Worm (Caenorhabditis elegans) whole organism, L4 larva: Measurements from ENCODE around the gene C14H10.2.
A peak's percentile ranks its signal among the peaks of the same experiment; 100 is the strongest.

Source experiments
- R02D3.7 ChIP-seq: fragments of 150-350 bp; sonication (generic microtip); optimal IDR thresholded peaks from 3 replicates; lab custom pipeline; 2014; ENCODE audit warnings: missing biosample characterization, missing genetic modification characterization
- Y5F2A.4 ChIP-seq: fragments of 200-800 bp; sonication (Bioruptor generic); optimal IDR thresholded peaks from 2 replicates; lab custom pipeline; 2018; ENCODE audit warnings: mild to moderate bottlenecking, missing genetic modification characterization, missing compliant biosample characterization
- Y75B8A.6 ChIP-seq: fragments of 200-800 bp; sonication (Bioruptor generic); IDR thresholded peaks from 2 replicates; pipeline ENCODE4 v1.3.6; 2022; ENCODE audit warnings: missing genetic modification reagents, missing genetic modification characterization, missing compliant biosample characterization
- aha-1 ChIP-seq: fragments of 150-350 bp; peaks from one replicate; lab custom pipeline; 2014; ENCODE audit warnings: missing biosample characterization, missing genetic modification characterization
- arid-1 ChIP-seq: fragments of 200-800 bp; sonication (Bioruptor generic); conservative IDR thresholded peaks from 2 replicates; pipeline ENCODE4 v1.3.6; 2022; ENCODE audit warnings: missing genetic modification reagents, missing genetic modification characterization, missing compliant biosample characterization
- attf-4 ChIP-seq: sonication (generic microtip); optimal IDR thresholded peaks from 3 replicates; lab custom pipeline; 2017; ENCODE audit warnings: missing biosample characterization, missing genetic modification characterization
- ceh-28 ChIP-seq: fragments of 150-350 bp; optimal IDR thresholded peaks from 2 replicates; lab custom pipeline; 2014; ENCODE audit warnings: missing biosample characterization, missing genetic modification reagents, missing genetic modification characterization
- ceh-62 ChIP-seq: sonication (generic microtip); optimal IDR thresholded peaks from 2 replicates; lab custom pipeline; 2017; ENCODE audit warnings: missing biosample characterization, missing genetic modification characterization
- ceh-82 ChIP-seq: sonication (generic microtip); optimal IDR thresholded peaks from 2 replicates; lab custom pipeline; 2017; ENCODE audit warnings: missing biosample characterization, missing genetic modification characterization
- daf-16 ChIP-seq, 3 experiments: sonication (generic microtip); optimal IDR thresholded peaks; 2 replicates each; lab custom pipeline; 2016 to 2017; ENCODE audit warnings: missing genetic modification characterization in 3 of 3, missing genetic modification reagents in 3 of 3, mild to moderate bottlenecking in 2 of 3, missing compliant biosample characterization in 2 of 3, missing biosample characterization in 1 of 3, moderate library complexity in 1 of 3
- dpl-1 ChIP-seq: fragments of 150-350 bp; optimal IDR thresholded peaks from 2 replicates; lab custom pipeline; 2014; ENCODE audit warnings: missing biosample characterization, missing genetic modification reagents, missing genetic modification characterization
- dve-1 ChIP-seq: sonication (generic microtip); optimal IDR thresholded peaks from 2 replicates; lab custom pipeline; 2017; ENCODE audit warnings: antibody characterized with exemption, mild to moderate bottlenecking, missing genetic modification characterization, missing compliant biosample characterization; ENCODE audit not compliant: insufficient read depth
- hlh-30 ChIP-seq: sonication (generic microtip); optimal IDR thresholded peaks from 2 replicates; lab custom pipeline; 2017; ENCODE audit warnings: antibody characterized with exemption, mild to moderate bottlenecking, missing genetic modification characterization, missing compliant biosample characterization; ENCODE audit not compliant: insufficient read depth
- hmg-1.1 ChIP-seq: fragments of 200-800 bp; sonication (Bioruptor generic); IDR thresholded peaks from 2 replicates; pipeline ENCODE4 v1.3.6; 2022; ENCODE audit warnings: missing genetic modification reagents, missing genetic modification characterization, missing compliant biosample characterization
- jun-1 ChIP-seq: fragments of 150-350 bp; optimal IDR thresholded peaks from 2 replicates; lab custom pipeline; 2014; ENCODE audit warnings: missing biosample characterization, missing genetic modification reagents, missing genetic modification characterization
- lin-38 ChIP-seq: fragments of 200-800 bp; sonication (Bioruptor generic); IDR thresholded peaks from 2 replicates; pipeline ENCODE4 v1.3.6; 2022; ENCODE audit warnings: missing genetic modification reagents, missing genetic modification characterization, missing compliant biosample characterization
- mdl-1 ChIP-seq, 2 experiments: fragments of 150-350 bp in 1 of 2; sonication (generic microtip) in 1 of 2; optimal IDR thresholded peaks; 2 replicates each; lab custom pipeline; 2014 to 2017; ENCODE audit warnings: missing biosample characterization in 2 of 2, missing genetic modification characterization in 2 of 2
- mxl-3 ChIP-seq: fragments of 200-800 bp; sonication (Bioruptor generic); optimal IDR thresholded peaks from 2 replicates; lab custom pipeline; 2018; ENCODE audit warnings: mild to moderate bottlenecking, missing genetic modification characterization, missing compliant biosample characterization
- nhr-10 ChIP-seq: fragments of 150-350 bp; optimal IDR thresholded peaks from 2 replicates; lab custom pipeline; 2014; ENCODE audit warnings: missing biosample characterization, missing genetic modification characterization
- nhr-102 ChIP-seq: sonication (generic microtip); optimal IDR thresholded peaks from 2 replicates; lab custom pipeline; 2016; ENCODE audit warnings: mild to moderate bottlenecking, missing genetic modification characterization, moderate library complexity, missing compliant biosample characterization
- nhr-11 ChIP-seq: fragments of 150-350 bp; optimal IDR thresholded peaks from 2 replicates; lab custom pipeline; 2014; ENCODE audit warnings: missing biosample characterization, missing genetic modification characterization
- nhr-111 ChIP-seq: fragments of 200-800 bp; sonication (Bioruptor generic); optimal IDR thresholded peaks from 2 replicates; lab custom pipeline; 2018; ENCODE audit warnings: mild to moderate bottlenecking, missing genetic modification characterization, missing compliant biosample characterization
- nhr-28 ChIP-seq: fragments of 150-350 bp; optimal IDR thresholded peaks from 2 replicates; lab custom pipeline; 2014; ENCODE audit warnings: missing biosample characterization, missing genetic modification characterization
- nhr-41 ChIP-seq: fragments of 200-800 bp; sonication (Bioruptor generic); IDR thresholded peaks from 2 replicates; pipeline ENCODE4 v1.3.6; 2022; ENCODE audit warnings: missing genetic modification reagents, missing genetic modification characterization, missing compliant biosample characterization
- nhr-76 ChIP-seq: fragments of 150-350 bp; optimal IDR thresholded peaks from 2 replicates; lab custom pipeline; 2014; ENCODE audit warnings: missing biosample characterization, missing genetic modification characterization
- pha-4 ChIP-seq, 2 experiments: fragments of 150-350 bp in 1 of 2; fragments of 200-800 bp in 1 of 2; sonication (Bioruptor generic) in 1 of 2; IDR thresholded peaks in 1 of 2; optimal IDR thresholded peaks in 1 of 2; 2 replicates each; pipeline versions ENCODE4 v1.3.6 to Lab custom; 2014 to 2022; ENCODE audit warnings: missing genetic modification characterization in 2 of 2, missing genetic modification reagents in 2 of 2, missing biosample characterization in 1 of 2, missing compliant biosample characterization in 1 of 2
- tag-97 ChIP-seq: fragments of 200-800 bp; sonication (Bioruptor generic); IDR thresholded peaks from 2 replicates; pipeline ENCODE4 v1.3.6; 2022; ENCODE audit warnings: missing genetic modification characterization, missing compliant biosample characterization
- tra-1 ChIP-seq: fragments of 200-800 bp; sonication (Bioruptor generic); IDR thresholded peaks from 2 replicates; pipeline ENCODE4 v1.3.6; 2022; ENCODE audit warnings: missing genetic modification reagents, missing genetic modification characterization, missing compliant biosample characterization
- unc-130 ChIP-seq: sonication (generic microtip); optimal IDR thresholded peaks from 2 replicates; lab custom pipeline; 2016; ENCODE audit warnings: missing genetic modification reagents, missing genetic modification characterization, missing compliant biosample characterization
- unc-62 ChIP-seq, 3 experiments: fragments of 150-350 bp in 1 of 3; sonication (generic microtip); optimal IDR thresholded peaks in 2 of 3; peaks in 1 of 3; 1 replicate in 1 of 3; 2 replicates in 2 of 3; lab custom pipeline; 2014 to 2017; ENCODE audit warnings: missing biosample characterization in 3 of 3, missing genetic modification characterization in 3 of 3, missing genetic modification reagents in 3 of 3, missing genotype in 1 of 3
- vab-7 ChIP-seq: fragments of 200-800 bp; sonication (Bioruptor generic); IDR thresholded peaks from 2 replicates; pipeline ENCODE4 v1.3.6; 2022; ENCODE audit warnings: missing genetic modification reagents, missing genetic modification characterization, missing compliant biosample characterization
- zfp-3 ChIP-seq: fragments of 200-800 bp; sonication (Bioruptor generic); conservative IDR thresholded peaks from 2 replicates; pipeline ENCODE4 v1.3.6; 2022; ENCODE audit warnings: missing genetic modification reagents, missing genetic modification characterization, missing compliant biosample characterization
- zip-2 ChIP-seq: fragments of 150-350 bp; optimal IDR thresholded peaks from 2 replicates; lab custom pipeline; 2014; ENCODE audit warnings: missing biosample characterization, missing genetic modification characterization
- ztf-7 ChIP-seq: fragments of 150-350 bp; optimal IDR thresholded peaks from 2 replicates; lab custom pipeline; 2014; ENCODE audit warnings: missing biosample characterization, missing genetic modification characterization

Gene C14H10.2

ce11 chrX:10215429-10215828 is 37.3 kb downstream of the C14H10.2 start, which contains the start of gene F44A6.4:
TSS of gene F44A6.4 (minus strand) at chrX:10215495.
- no peak for TF ChIP-seq ceh-28 (tag; lab: Kevin White, UChicago)
- TF ChIP-seq hlh-30: peak; percentile 58
- peak; percentile 26 for TF ChIP-seq mxl-3 (GFP tag; lab: Kevin White, UChicago)
- no peak for TF ChIP-seq ztf-7 (tag; lab: Kevin White, UChicago)
- peak; percentile 5 for TF ChIP-seq dve-1 (tag; lab: Kevin White, UChicago)
- TF ChIP-seq hmg-1.1 (GFP tag; lab: Robert Waterston, UW): 0 out of 2 replicates have a peak, but pooled peaks have one; percentile 21
- TF ChIP-seq mdl-1 (tag; optimal IDR thresholded peaks at IDR 0.05; lab: Kevin White, UChicago): peak in 1 of 2 experiments; percentile 49
- TF ChIP-seq nhr-28 (tag; lab: Kevin White, UChicago): peak; percentile 60

ce11 chrX:10212469-10212868 is 40.2 kb downstream of the C14H10.2 start, which contains the start of gene F44A6.3:
TSS of gene F44A6.3 (plus strand) at chrX:10212769.
- no peak for TF ChIP-seq arid-1 (GFP tag; lab: Robert Waterston, UW)
- TF ChIP-seq aha-1: no peak
- TF ChIP-seq nhr-76: no peak
- TF ChIP-seq Y5F2A.4 (GFP tag; lab: Kevin White, UChicago): no peak
- no peak for TF ChIP-seq attf-4 (tag; lab: Kevin White, UChicago)
- TF ChIP-seq ceh-62 (tag; lab: Kevin White, UChicago): no peak
- no peak for TF ChIP-seq nhr-111 (GFP tag; lab: Kevin White, UChicago)
- TF ChIP-seq zfp-3 (GFP tag; lab: Robert Waterston, UW): no peak
- no peak for TF ChIP-seq jun-1 (tag; lab: Kevin White, UChicago)
- TF ChIP-seq dpl-1 (GFP tag; lab: Kevin White, UChicago): no peak
- TF ChIP-seq nhr-102 (tag; lab: Kevin White, UChicago): no peak
- TF ChIP-seq nhr-11: no peak
- TF ChIP-seq nhr-41 (GFP tag; lab: Robert Waterston, UW): no peak
- no peak for TF ChIP-seq Y75B8A.6

ce11 chrX:10208481-10208880 is 44.2 kb downstream of the C14H10.2 start:
- no peak for TF ChIP-seq daf-16 (GFP tag; optimal IDR thresholded peaks at IDR 0.05; lab: Kevin White, UChicago)
- no peak for TF ChIP-seq daf-16 (tag; optimal IDR thresholded peaks at IDR 0.05; lab: Kevin White, UChicago)
- TF ChIP-seq unc-62 (GFP tag; optimal IDR thresholded peaks at IDR 0.05 in 1 of 2; lab: Kevin White, UChicago): peak in 1 of 2 experiments; percentile 20
- no peak for TF ChIP-seq unc-62 (tag; optimal IDR thresholded peaks at IDR 0.05; lab: Kevin White, UChicago)
- peak; percentile 86 for TF ChIP-seq aha-1

- no peak for TF ChIP-seq nhr-10 (tag; lab: Kevin White, UChicago)
- TF ChIP-seq R02D3.7 (tag; lab: Kevin White, UChicago): no peak
- no peak for TF ChIP-seq zip-2 (tag; lab: Kevin White, UChicago)
- TF ChIP-seq ceh-82: no peak
- no peak for TF ChIP-seq ceh-28 (tag; lab: Kevin White, UChicago)
- TF ChIP-seq nhr-76: no peak
- 0 out of 2 replicates have a peak, but pooled peaks have one; percentile 7 for TF ChIP-seq tag-97 (GFP tag; lab: Robert Waterston, UW)
- no peak for TF ChIP-seq tra-1
- TF ChIP-seq unc-62 (GFP tag; optimal IDR thresholded peaks at IDR 0.05 in 1 of 2; lab: Kevin White, UChicago): peak in 1 of 2 experiments; percentile 69
- TF ChIP-seq unc-62 (tag; optimal IDR thresholded peaks at IDR 0.05; lab: Kevin White, UChicago): no peak
- no peak for TF ChIP-seq hlh-30
- TF ChIP-seq vab-7: no peak
- no peak for TF ChIP-seq unc-130 (GFP tag; lab: Kevin White, UChicago)
- no peak for TF ChIP-seq lin-38 (GFP tag; lab: Robert Waterston, UW)
- no peak for TF ChIP-seq pha-4 (GFP tag; IDR thresholded peaks at IDR 0.05; lab: Robert Waterston, UW)
- TF ChIP-seq pha-4 (tag; optimal IDR thresholded peaks at IDR 0.05; lab: Kevin White, UChicago): no peak
Observed at ce11 chrX:10206008-10206407, 46.7 kb downstream of the C14H10.2 start.
